Fruit fly (Drosophila melanogaster) S2 (cell line): ENCODE data around the gene CG33178.

Experiments
- CG8478 ChIP-seq: fragments of >200 bp; optimal IDR thresholded peaks from 2 replicates; lab custom pipeline; 2018
- CTCF ChIP-seq, 2 experiments: fragments of >200 bp; optimal IDR thresholded peaks; 2 replicates each; lab custom pipeline; 2018

DNA sequence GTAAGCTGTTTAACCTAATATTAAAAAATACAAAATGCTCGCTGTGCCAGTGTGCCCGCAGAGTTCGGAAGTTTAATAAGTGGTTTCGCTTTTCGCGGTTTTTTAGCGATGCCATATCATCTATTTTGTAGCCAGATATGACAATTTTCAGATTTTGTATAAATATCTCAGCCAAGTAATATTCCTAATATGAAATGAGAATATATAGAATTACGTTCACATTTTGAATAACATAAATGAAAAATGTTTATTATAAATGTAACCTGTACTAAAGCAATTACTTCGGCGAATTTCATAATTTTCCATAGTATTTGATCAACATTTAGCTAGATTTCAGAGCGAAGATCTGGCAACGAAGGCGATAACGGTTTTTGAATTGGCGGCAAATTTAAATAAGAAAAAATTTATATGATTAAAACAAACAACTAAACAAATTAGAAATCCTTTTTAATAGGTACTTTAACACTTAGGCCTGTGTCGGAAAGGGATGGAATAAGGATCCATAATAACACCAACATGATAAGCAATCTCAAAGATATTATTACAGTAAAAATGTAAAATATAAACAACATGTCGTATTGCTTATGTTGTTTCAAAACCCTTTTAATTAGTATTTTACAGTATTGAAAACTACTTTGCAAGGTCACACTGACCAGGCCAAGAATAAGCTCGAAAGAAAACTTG, 16.1 kb upstream of the CG33178 start, which contains the start of the genes opm and dob:
- TF ChIP-seq CTCF (optimal IDR thresholded peaks at IDR 0.05; lab: Kevin White, UChicago) (no peak), CG8478 (no peak)
